Worm (Caenorhabditis elegans) whole organism, mixed stage, embryonic: Measurements from ENCODE around the gene fib-1.
"Not testable (repeated sequence)": the region's sequence is repeated elsewhere in the genome, so short reads cannot be mapped to it uniquely, and the experiment has no call there.

ENCODE experiments used
- ceh-39 ChIP-seq: fragments of 150-350 bp; optimal IDR thresholded peaks from 2 replicates; lab custom pipeline; 2014; ENCODE audit warnings: missing biosample characterization, missing genetic modification characterization
- nhr-12 ChIP-seq: fragments of 150-350 bp; optimal IDR thresholded peaks from 2 replicates; lab custom pipeline; 2014; ENCODE audit warnings: missing biosample characterization, missing genetic modification characterization

ce11 chrV:15036769-15037168 lies 34.7 kb upstream of the fib-1 start, which contains the start of gene melo-3:
- not testable (repeated sequence) for TF ChIP-seq ceh-39 (tag; lab: Kevin White, UChicago); nhr-12
